Fruit fly (Drosophila melanogaster) S2 (cell line): ENCODE data around the gene Rdh.

Experiments used
- CG8478 ChIP-seq: fragments of >200 bp; optimal IDR thresholded peaks from 2 replicates; lab custom pipeline; 2018
- CTCF ChIP-seq, 2 experiments: fragments of >200 bp; optimal IDR thresholded peaks; 2 replicates each; lab custom pipeline; 2018

DNA sequence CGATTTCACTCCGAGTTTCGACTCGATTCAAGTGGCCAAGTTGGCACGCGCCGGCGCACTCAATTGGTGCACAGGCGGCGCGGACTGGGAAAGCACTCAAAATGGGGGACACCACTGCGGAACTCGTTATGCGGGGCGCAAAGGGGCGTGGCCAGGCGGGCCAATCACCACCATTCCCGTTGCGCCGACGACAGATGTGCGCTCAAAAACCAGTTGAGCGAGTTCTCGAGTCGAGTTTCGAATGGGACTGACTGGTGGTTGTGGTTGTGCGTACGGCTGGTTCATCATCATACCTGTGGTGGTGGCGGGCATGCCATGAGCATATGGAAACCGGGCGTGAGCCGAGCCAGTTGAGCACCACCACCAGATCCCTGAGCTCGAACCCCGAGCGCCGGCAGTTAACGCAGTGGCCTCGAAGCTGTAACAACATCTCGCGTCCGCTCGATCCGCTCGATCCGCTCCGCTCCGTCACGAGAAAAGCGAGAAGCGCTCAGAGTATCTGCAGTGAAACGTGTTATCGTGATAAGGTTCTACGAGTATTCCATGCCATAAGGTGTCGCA, 20.6 kb downstream of the Rdh start, which contains the start of gene Awh:
- no peak for TF ChIP-seq CTCF (optimal IDR thresholded peaks at IDR 0.05; lab: Kevin White, UChicago)
- no peak for TF ChIP-seq CG8478
